Worm (Caenorhabditis elegans): ENCODE measurements around the gene K12H6.5.

DNA sequence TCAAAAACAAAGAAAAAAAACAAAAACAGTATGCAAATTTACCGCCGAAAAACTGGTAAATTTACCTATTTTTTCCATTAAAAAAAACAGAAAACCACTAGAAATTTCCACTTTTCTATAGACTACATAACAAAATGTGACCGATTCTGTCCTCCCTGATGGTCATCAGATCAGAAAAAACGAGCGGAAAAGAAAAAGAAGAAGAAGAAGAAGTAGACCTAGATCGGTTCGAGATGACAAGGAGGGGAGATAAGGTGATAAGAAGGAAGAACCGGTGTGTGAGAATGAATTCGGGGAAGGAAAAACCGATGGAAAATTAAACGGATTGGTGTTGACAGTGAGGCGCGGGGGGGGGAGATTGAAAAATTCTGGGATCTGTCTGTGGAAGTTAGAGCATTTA, 30.1 kb upstream of the K12H6.5 start:
- TF ChIP-seq nhr-28 (tag; optimal IDR thresholded peaks at IDR 0.05) (no peak), unc-62 (GFP tag; optimal IDR thresholded peaks at IDR 0.05) (no peak), eor-1 (tag; optimal IDR thresholded peaks at IDR 0.05) (no peak), tbx-2 (tag; optimal IDR thresholded peaks at IDR 0.05) (no peak), fos-1 (tag; optimal IDR thresholded peaks at IDR 0.05) (no peak), nfya-1 (tag; optimal IDR thresholded peaks at IDR 0.05; ENCODE audit: insufficient read depth) (no peak), fkh-10 (GFP tag; optimal IDR thresholded peaks at IDR 0.05) (no peak), ztf-4 (tag; optimal IDR thresholded peaks at IDR 0.05) (no peak), pha-4 (tag; optimal IDR thresholded peaks at IDR 0.05) (no peak), nhr-67 (tag; optimal IDR thresholded peaks at IDR 0.05) (no peak), pqm-1 (tag; optimal IDR thresholded peaks at IDR 0.05) (no peak)
